Fruit fly (Drosophila melanogaster) whole organism, embryonic: ENCODE measurements around the gene CG11596.

ENCODE experiments used
- Aef1 ChIP-seq: fragments of 200-800 bp; sonication (Bioruptor generic); IDR thresholded peaks from 3 replicates; pipeline ENCODE4 v1.3.6; 2022; ENCODE audit warnings: missing biosample characterization, missing genetic modification characterization
- Bdp1 ChIP-seq: fragments of 200-800 bp; sonication (Bioruptor generic); optimal IDR thresholded peaks from 3 replicates; lab custom pipeline; 2016; ENCODE audit warnings: missing biosample characterization, missing genetic modification characterization
- C15 ChIP-seq: fragments of 200-800 bp; sonication (Bioruptor generic); IDR thresholded peaks from 3 replicates; pipeline ENCODE4 v1.3.6; 2022; ENCODE audit warnings: missing biosample characterization, missing genetic modification characterization
- CG10654 ChIP-seq: fragments of 200-800 bp; sonication (Bioruptor generic); optimal IDR thresholded peaks from 2 replicates; lab custom pipeline; 2016; ENCODE audit warnings: missing biosample characterization, missing genetic modification characterization
- CG12769 ChIP-seq: fragments of 200-800 bp; sonication (Bioruptor generic); optimal IDR thresholded peaks from 2 replicates; lab custom pipeline; 2019; ENCODE audit warnings: missing biosample characterization, mild to moderate bottlenecking, missing genetic modification characterization, moderate library complexity
- CG13123 ChIP-seq: fragments of 200-800 bp; sonication (Bioruptor generic); optimal IDR thresholded peaks from 2 replicates; lab custom pipeline; 2016; ENCODE audit warnings: missing biosample characterization, missing genetic modification characterization
- CG13624 ChIP-seq: fragments of 200-800 bp; sonication (Bioruptor generic); optimal IDR thresholded peaks from 2 replicates; lab custom pipeline; 2016; ENCODE audit warnings: missing biosample characterization, missing genetic modification characterization
- CG15514 ChIP-seq: fragments of 200-800 bp; sonication (Bioruptor generic); optimal IDR thresholded peaks from 3 replicates; lab custom pipeline; 2017; ENCODE audit warnings: missing biosample characterization, missing genetic modification characterization, mild to moderate bottlenecking, moderate library complexity, missing genetic modification reagents
- CG17568 ChIP-seq: fragments of 200-800 bp; sonication (Bioruptor generic); optimal IDR thresholded peaks from 2 replicates; lab custom pipeline; 2018; ENCODE audit warnings: missing biosample characterization, mild to moderate bottlenecking, missing genetic modification characterization, moderate library complexity
- CG32767 ChIP-seq: fragments of 200-800 bp; sonication (Bioruptor generic); IDR thresholded peaks from 2 replicates; pipeline ENCODE4 v1.3.6; 2022; ENCODE audit warnings: missing biosample characterization, missing genetic modification characterization
- CG3281 ChIP-seq: fragments of 200-800 bp; sonication (Bioruptor generic); optimal IDR thresholded peaks from 3 replicates; lab custom pipeline; 2017; ENCODE audit warnings: missing biosample characterization, mild to moderate bottlenecking, missing genetic modification characterization
- CG42726 ChIP-seq: fragments of 200-800 bp; sonication (Bioruptor generic); IDR thresholded peaks from 2 replicates; pipeline ENCODE4 v1.3.6; 2022; ENCODE audit warnings: missing biosample characterization, missing genetic modification characterization; ENCODE audit not compliant: partially characterized antibody
- CG4854 ChIP-seq: fragments of 200-800 bp; sonication (Bioruptor generic); optimal IDR thresholded peaks from 2 replicates; lab custom pipeline; 2016; ENCODE audit warnings: missing biosample characterization, missing genetic modification characterization, inconsistent platforms
- CG5180 ChIP-seq: fragments of 200-800 bp; sonication (Bioruptor generic); optimal IDR thresholded peaks from 3 replicates; lab custom pipeline; 2017; ENCODE audit warnings: missing biosample characterization, missing genetic modification characterization, mild to moderate bottlenecking, moderate library complexity, missing genetic modification reagents
- CG5953 ChIP-seq: fragments of 200-800 bp; sonication (Bioruptor generic); IDR thresholded peaks from 2 replicates; pipeline ENCODE4 v1.3.6; 2022; ENCODE audit warnings: missing biosample characterization, missing genetic modification characterization
- CkIIα-i1 ChIP-seq: fragments of 200-800 bp; sonication (Bioruptor generic); IDR thresholded peaks from 2 replicates; pipeline ENCODE4 v1.3.6; 2022; ENCODE audit warnings: missing biosample characterization, missing genetic modification characterization
- GATAe ChIP-seq: fragments of 200-800 bp; sonication (Bioruptor generic); conservative IDR thresholded peaks from 2 replicates; pipeline ENCODE4 v1.3.6; 2022; ENCODE audit warnings: missing biosample characterization, missing genetic modification characterization
- HLHmδ ChIP-seq: fragments of 200-800 bp; sonication (Bioruptor generic); optimal IDR thresholded peaks from 2 replicates; lab custom pipeline; 2018; ENCODE audit warnings: missing biosample characterization, mild to moderate bottlenecking, missing genetic modification characterization, moderate library complexity
- HmgZ ChIP-seq: fragments of 200-800 bp; sonication (Bioruptor generic); optimal IDR thresholded peaks from 2 replicates; lab custom pipeline; 2018; ENCODE audit warnings: missing biosample characterization, mild to moderate bottlenecking, missing genetic modification characterization
- Hmx ChIP-seq: fragments of 200-800 bp; sonication (Bioruptor generic); optimal IDR thresholded peaks from 2 replicates; lab custom pipeline; 2016; ENCODE audit warnings: missing biosample characterization, missing genetic modification characterization
- Lhr ChIP-seq: fragments of 200-800 bp; sonication (Bioruptor generic); optimal IDR thresholded peaks from 3 replicates; lab custom pipeline; 2017; ENCODE audit warnings: mild to moderate bottlenecking, missing biosample characterization, missing genetic modification reagents, missing genetic modification characterization
- MTF-1 ChIP-seq: fragments of 200-800 bp; sonication (Bioruptor generic); optimal IDR thresholded peaks from 2 replicates; lab custom pipeline; 2018; ENCODE audit warnings: missing biosample characterization, mild to moderate bottlenecking, missing genetic modification characterization, borderline replicate concordance
- Mes4 ChIP-seq: fragments of 200-800 bp; sonication (Bioruptor generic); optimal IDR thresholded peaks from 2 replicates; lab custom pipeline; 2016; ENCODE audit warnings: missing biosample characterization, missing genetic modification characterization
- Mrtf ChIP-seq: fragments of 200-800 bp; sonication (Bioruptor generic); IDR thresholded peaks from 3 replicates; pipeline ENCODE4 v1.3.6; 2022; ENCODE audit warnings: missing biosample characterization, missing genetic modification characterization
- Rfx ChIP-seq: fragments of 200-800 bp; sonication (Bioruptor generic); IDR thresholded peaks from 2 replicates; pipeline ENCODE4 v1.3.6; 2022; ENCODE audit warnings: missing biosample characterization, missing genetic modification characterization
- Six4 ChIP-seq: fragments of 200-800 bp; sonication (Bioruptor generic); optimal IDR thresholded peaks from 2 replicates; lab custom pipeline; 2016; ENCODE audit warnings: missing biosample characterization, missing genetic modification characterization
- Xbp1 ChIP-seq: fragments of 200-800 bp; sonication (Bioruptor generic); optimal IDR thresholded peaks from 3 replicates; lab custom pipeline; 2016; ENCODE audit warnings: missing biosample characterization, mild to moderate bottlenecking, missing genetic modification characterization
- bab2 ChIP-seq: fragments of 200-800 bp; sonication (Bioruptor generic); optimal IDR thresholded peaks from 2 replicates; lab custom pipeline; 2016; ENCODE audit warnings: missing biosample characterization, missing genetic modification characterization
- cato ChIP-seq: fragments of 200-800 bp; sonication (Bioruptor generic); optimal IDR thresholded peaks from 2 replicates; lab custom pipeline; 2016; ENCODE audit warnings: missing biosample characterization, missing genetic modification characterization, borderline replicate concordance
- danr ChIP-seq: fragments of 200-800 bp; sonication (Bioruptor generic); IDR thresholded peaks from 2 replicates; pipeline ENCODE4 v1.3.6; 2022; ENCODE audit warnings: missing biosample characterization, missing genetic modification characterization
- dm ChIP-seq: fragments of 200-800 bp; sonication (Bioruptor generic); optimal IDR thresholded peaks from 3 replicates; lab custom pipeline; 2016; ENCODE audit warnings: missing biosample characterization, missing genetic modification characterization
- emc ChIP-seq: fragments of 200-800 bp; sonication (Bioruptor generic); optimal IDR thresholded peaks from 2 replicates; lab custom pipeline; 2016; ENCODE audit warnings: missing biosample characterization, missing genetic modification characterization
- hkb ChIP-seq, 2 experiments: fragments of 200-800 bp in 1 of 2; fragments of >200 bp in 1 of 2; sonication (Bioruptor generic) in 1 of 2; IDR thresholded peaks in 1 of 2; optimal IDR thresholded peaks in 1 of 2; 2 replicates each; pipeline versions ENCODE4 v1.3.6 to Lab custom; 2017 to 2022; ENCODE audit warnings: missing biosample characterization in 1 of 2, missing genetic modification characterization in 1 of 2
- hth ChIP-seq: fragments of >200 bp; optimal IDR thresholded peaks from 2 replicates; lab custom pipeline; 2017; ENCODE audit warnings: inconsistent platforms
- lbe ChIP-seq: fragments of 200-800 bp; sonication (Bioruptor generic); optimal IDR thresholded peaks from 2 replicates; lab custom pipeline; 2016; ENCODE audit warnings: missing biosample characterization, mild to moderate bottlenecking, missing genetic modification characterization
- mld ChIP-seq: fragments of 200-800 bp; sonication (Bioruptor generic); IDR thresholded peaks from 3 replicates; pipeline ENCODE4 v1.3.6; 2022; ENCODE audit warnings: missing biosample characterization, missing genetic modification characterization; ENCODE audit not compliant: partially characterized antibody
- nerfin-2 ChIP-seq: fragments of 200-800 bp; sonication (Bioruptor generic); IDR thresholded peaks from 2 replicates; pipeline ENCODE4 v1.3.6; 2022; ENCODE audit warnings: missing biosample characterization, missing genetic modification characterization; ENCODE audit not compliant: partially characterized antibody
- phol ChIP-seq: fragments of 200-800 bp; sonication (Bioruptor generic); optimal IDR thresholded peaks from 3 replicates; lab custom pipeline; 2018; ENCODE audit warnings: missing biosample characterization, mild to moderate bottlenecking, missing genetic modification characterization, moderate library complexity
- schlank ChIP-seq: fragments of 200-800 bp; sonication (Bioruptor generic); optimal IDR thresholded peaks from 2 replicates; lab custom pipeline; 2018; ENCODE audit warnings: missing biosample characterization, mild to moderate bottlenecking, missing genetic modification characterization
- scrt ChIP-seq: fragments of 200-800 bp; sonication (Bioruptor generic); optimal IDR thresholded peaks from 2 replicates; lab custom pipeline; 2018; ENCODE audit warnings: missing biosample characterization, mild to moderate bottlenecking, missing genetic modification characterization, moderate library complexity
- sens ChIP-seq: fragments of 200-800 bp; sonication (Bioruptor generic); peaks from one replicate; lab custom pipeline; 2016; ENCODE audit warnings: missing biosample characterization, missing genetic modification characterization
- sqz ChIP-seq: fragments of 200-800 bp; sonication (Bioruptor generic); optimal IDR thresholded peaks from 3 replicates; lab custom pipeline; 2018; ENCODE audit warnings: missing biosample characterization, mild to moderate bottlenecking, missing genetic modification characterization
- stc ChIP-seq: fragments of 200-800 bp; sonication (Bioruptor generic); IDR thresholded peaks from 2 replicates; pipeline ENCODE4 v1.3.6; 2022; ENCODE audit warnings: missing biosample characterization, missing genetic modification characterization
- stwl ChIP-seq: fragments of 200-800 bp; sonication (Bioruptor generic); optimal IDR thresholded peaks from 3 replicates; lab custom pipeline; 2018; ENCODE audit warnings: missing biosample characterization, mild to moderate bottlenecking, missing genetic modification characterization, moderate library complexity
- tll ChIP-seq, 2 experiments: fragments of 200-800 bp in 1 of 2; fragments of >200 bp in 1 of 2; sonication (Bioruptor generic) in 1 of 2; optimal IDR thresholded peaks; 2 replicates each; lab custom pipeline; 2017 to 2019; ENCODE audit warnings: missing biosample characterization in 2 of 2, missing genetic modification characterization in 2 of 2, mild to moderate bottlenecking in 1 of 2, moderate library complexity in 1 of 2
- vnd ChIP-seq: fragments of 200-800 bp; sonication (Bioruptor generic); IDR thresholded peaks from 3 replicates; pipeline ENCODE4 v1.3.6; 2022; ENCODE audit warnings: missing biosample characterization, missing genetic modification characterization; ENCODE audit not compliant: partially characterized antibody
- zen ChIP-seq: fragments of 200-800 bp; sonication (Bioruptor generic); optimal IDR thresholded peaks from 3 replicates; lab custom pipeline; 2018; ENCODE audit warnings: missing biosample characterization, mild to moderate bottlenecking, missing genetic modification characterization, moderate library complexity
- zen2 ChIP-seq: fragments of 200-800 bp; sonication (Bioruptor generic); IDR thresholded peaks from 3 replicates; pipeline ENCODE4 v1.3.6; 2022; ENCODE audit warnings: missing biosample characterization, missing genetic modification characterization; ENCODE audit not compliant: partially characterized antibody

CG11596 gene

DNA sequence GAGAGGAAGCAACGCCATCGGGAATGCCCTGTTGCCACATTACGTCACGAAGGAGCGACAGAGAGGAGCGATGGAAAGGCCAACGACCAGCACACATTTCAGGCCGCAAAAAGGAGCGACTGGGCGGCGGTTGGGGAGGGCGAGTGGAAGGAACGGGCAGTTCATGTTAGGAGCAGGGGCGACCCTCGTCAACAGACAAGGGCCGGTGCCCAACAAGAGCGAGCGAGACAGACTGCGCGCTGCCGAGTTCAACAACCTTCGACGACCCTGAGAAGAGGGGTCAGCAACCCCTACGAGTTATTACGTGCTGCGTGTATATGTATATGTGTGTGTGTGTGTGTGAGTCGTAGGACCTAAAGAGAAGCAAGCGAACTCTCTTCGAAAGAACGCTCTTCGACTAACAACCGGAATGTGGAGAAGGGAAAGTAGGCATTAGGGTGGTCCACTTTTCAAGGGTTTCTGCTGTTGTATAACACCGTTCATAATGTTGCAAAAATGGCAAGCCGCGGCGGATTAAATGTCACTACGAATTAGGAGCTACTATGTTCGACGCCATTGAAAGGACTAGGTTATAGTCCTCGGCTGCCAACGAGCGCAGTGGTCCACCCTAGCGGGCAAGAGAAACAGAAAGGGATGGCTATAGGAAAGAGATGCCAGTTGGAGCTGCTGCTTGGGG, 24.0 kb downstream of the CG11596 start (continued):
- TF ChIP-seq emc (GFP tag; lab: Kevin White, UChicago): peak; percentile 85
- TF ChIP-seq C15 (GFP tag; lab: Robert Waterston, UW): peak; percentile 87; the same call in 2 of the 3 replicates
- peak; percentile 92 for TF ChIP-seq CG13123 (GFP tag; lab: Kevin White, UChicago)
- TF ChIP-seq CG15514 (GFP tag; lab: Kevin White, UChicago): peak; percentile 90
- no peak for TF ChIP-seq nerfin-2
- peak; percentile 96 for TF ChIP-seq Rfx
- peak; percentile 88 for TF ChIP-seq Bdp1 (GFP tag; lab: Kevin White, UChicago)
- peak; percentile 89 for TF ChIP-seq bab2 (GFP tag; lab: Kevin White, UChicago)
- peak; percentile 88 for TF ChIP-seq cato (GFP tag; lab: Kevin White, UChicago)
- TF ChIP-seq CG10654 (GFP tag; lab: Kevin White, UChicago): peak; percentile 96
- TF ChIP-seq Aef1 (GFP tag; lab: Robert Waterston, UW): peak; percentile 85
- TF ChIP-seq CG17568 (GFP tag; lab: Kevin White, UChicago): peak; percentile 99
- peak; percentile 42 for TF ChIP-seq stwl (tag; lab: Kevin White, UChicago)
- TF ChIP-seq hkb (optimal IDR thresholded peaks at IDR 0.05; lab: Kevin White, UChicago): no peak
- TF ChIP-seq hkb (GFP tag; IDR thresholded peaks at IDR 0.05; lab: Robert Waterston, UW): peak; percentile 97
- peak; percentile 76; the same call in 1 of the 2 replicates for TF ChIP-seq danr (GFP tag; lab: Robert Waterston, UW)
- peak; percentile 90 for TF ChIP-seq schlank (tag; lab: Kevin White, UChicago)
- peak; percentile 85 for TF ChIP-seq Hmx (GFP tag; lab: Kevin White, UChicago)
- TF ChIP-seq Xbp1: peak; percentile 93
- peak; percentile 89 for TF ChIP-seq CG4854 (GFP tag; lab: Kevin White, UChicago)
- peak; percentile 95 for TF ChIP-seq CG3281 (GFP tag; lab: Kevin White, UChicago)
- TF ChIP-seq lbe: peak; percentile 97
- TF ChIP-seq CG42726: no peak
- TF ChIP-seq Mes4: peak; percentile 95
- TF ChIP-seq MTF-1: peak; percentile 93
- peak; percentile 99 for TF ChIP-seq CG12769
- peak; percentile 88 for TF ChIP-seq dm (GFP tag; lab: Kevin White, UChicago)
- peak; percentile 87 for TF ChIP-seq zen (tag; lab: Kevin White, UChicago)
- TF ChIP-seq HmgZ: peak; percentile 95
- no peak for TF ChIP-seq vnd (GFP tag; lab: Robert Waterston, UW)
- TF ChIP-seq Mrtf (GFP tag; lab: Robert Waterston, UW): peak; percentile 92
- peak; percentile 94 for TF ChIP-seq phol (tag; lab: Kevin White, UChicago)
- TF ChIP-seq GATAe (GFP tag; lab: Robert Waterston, UW): peak; percentile 45; the same call in 1 of the 2 replicates
- TF ChIP-seq hth (lab: Kevin White, UChicago): no peak
- TF ChIP-seq CkIIα-i1 (GFP tag; lab: Robert Waterston, UW): peak; percentile 86
- no peak for TF ChIP-seq mld (GFP tag; lab: Robert Waterston, UW)
- TF ChIP-seq sens: peak; percentile 99
- no peak for TF ChIP-seq zen2 (GFP tag; lab: Robert Waterston, UW)
- TF ChIP-seq Six4 (GFP tag; lab: Kevin White, UChicago): peak; percentile 95
- TF ChIP-seq tll (GFP tag; optimal IDR thresholded peaks at IDR 0.05; lab: Kevin White, UChicago): no peak
- peak; percentile 93 for TF ChIP-seq CG13624 (GFP tag; lab: Kevin White, UChicago)
- TF ChIP-seq CG32767 (GFP tag; lab: Robert Waterston, UW): peak; percentile 91
- peak; percentile 91 for TF ChIP-seq CG5953
- TF ChIP-seq Lhr (GFP tag; lab: Kevin White, UChicago): peak; percentile 87
- TF ChIP-seq scrt (GFP tag; lab: Kevin White, UChicago): peak; percentile 93
- peak; percentile 83 for TF ChIP-seq sqz (GFP tag; lab: Kevin White, UChicago)
- TF ChIP-seq stc: peak; percentile 96
- TF ChIP-seq HLHmδ (GFP tag; lab: Kevin White, UChicago): no peak
- peak; percentile 83 for TF ChIP-seq CG5180 (GFP tag; lab: Kevin White, UChicago)
